Fruit fly (Drosophila melanogaster) whole organism, embryonic: ENCODE data around the gene Inx5.
A peak's percentile ranks its signal among the peaks of the same experiment; 100 is the strongest.

Experiments
- Bgb ChIP-seq: fragments of 200-800 bp; sonication (Bioruptor generic); IDR thresholded peaks from 2 replicates; pipeline ENCODE4 v1.3.6; 2022; ENCODE audit warnings: missing biosample characterization, missing genetic modification characterization; ENCODE audit not compliant: partially characterized antibody
- BtbVII ChIP-seq: fragments of 200-800 bp; sonication (Bioruptor generic); optimal IDR thresholded peaks from 3 replicates; lab custom pipeline; 2017; ENCODE audit warnings: missing biosample characterization, mild to moderate bottlenecking, missing genetic modification characterization
- CG10209 ChIP-seq: fragments of 200-800 bp; sonication (Bioruptor generic); optimal IDR thresholded peaks from 3 replicates; lab custom pipeline; 2017; ENCODE audit warnings: missing biosample characterization, mild to moderate bottlenecking, missing genetic modification characterization, missing genetic modification reagents
- CG11695 ChIP-seq: fragments of 200-800 bp; sonication (Bioruptor generic); IDR thresholded peaks from 3 replicates; pipeline ENCODE4 v1.3.6; 2022; ENCODE audit warnings: missing biosample characterization, missing genetic modification characterization
- CG17568 ChIP-seq: fragments of 200-800 bp; sonication (Bioruptor generic); optimal IDR thresholded peaks from 2 replicates; lab custom pipeline; 2018; ENCODE audit warnings: missing biosample characterization, mild to moderate bottlenecking, missing genetic modification characterization, moderate library complexity
- CG1832 ChIP-seq: fragments of 200-800 bp; sonication (Bioruptor generic); optimal IDR thresholded peaks from 2 replicates; lab custom pipeline; 2017; ENCODE audit warnings: missing biosample characterization, mild to moderate bottlenecking, missing genetic modification characterization, inconsistent platforms
- CG32767 ChIP-seq: fragments of 200-800 bp; sonication (Bioruptor generic); IDR thresholded peaks from 2 replicates; pipeline ENCODE4 v1.3.6; 2022; ENCODE audit warnings: missing biosample characterization, missing genetic modification characterization
- CG34376 ChIP-seq: fragments of 200-800 bp; sonication (Bioruptor generic); optimal IDR thresholded peaks from 2 replicates; lab custom pipeline; 2018; ENCODE audit warnings: missing biosample characterization, mild to moderate bottlenecking, missing genetic modification characterization
- CG3995 ChIP-seq: fragments of 200-800 bp; sonication (Bioruptor generic); optimal IDR thresholded peaks from 3 replicates; lab custom pipeline; 2016; ENCODE audit warnings: missing biosample characterization, missing genetic modification characterization
- CG5245 ChIP-seq: fragments of 200-800 bp; sonication (Bioruptor generic); optimal IDR thresholded peaks from 3 replicates; lab custom pipeline; 2016; ENCODE audit warnings: missing biosample characterization, missing genetic modification characterization
- CG6254 ChIP-seq: fragments of 200-800 bp; sonication (Bioruptor generic); optimal IDR thresholded peaks from 3 replicates; lab custom pipeline; 2017; ENCODE audit warnings: mild to moderate bottlenecking, missing biosample characterization, missing genetic modification reagents, missing genetic modification characterization
- CG6791 ChIP-seq: fragments of 200-800 bp; sonication (Bioruptor generic); IDR thresholded peaks from 3 replicates; pipeline ENCODE4 v1.3.6; 2022; ENCODE audit warnings: missing biosample characterization, missing genetic modification characterization; ENCODE audit not compliant: partially characterized antibody
- CG7987 ChIP-seq: fragments of 200-800 bp; sonication (Bioruptor generic); optimal IDR thresholded peaks from 2 replicates; lab custom pipeline; 2018; ENCODE audit warnings: missing biosample characterization, mild to moderate bottlenecking, missing genetic modification characterization, moderate library complexity
- CG9932 ChIP-seq: fragments of 200-800 bp; sonication (Bioruptor generic); IDR thresholded peaks from 2 replicates; pipeline ENCODE4 v1.3.6; 2022; ENCODE audit warnings: missing biosample characterization, missing genetic modification characterization
- Camta ChIP-seq: fragments of 200-800 bp; sonication (Bioruptor generic); optimal IDR thresholded peaks from 2 replicates; lab custom pipeline; 2016; ENCODE audit warnings: missing biosample characterization, missing genetic modification characterization
- GATAe ChIP-seq: fragments of 200-800 bp; sonication (Bioruptor generic); conservative IDR thresholded peaks from 2 replicates; pipeline ENCODE4 v1.3.6; 2022; ENCODE audit warnings: missing biosample characterization, missing genetic modification characterization
- HLH54F ChIP-seq: fragments of 200-800 bp; sonication (Bioruptor generic); optimal IDR thresholded peaks from 3 replicates; lab custom pipeline; 2016; ENCODE audit warnings: missing biosample characterization, missing genetic modification characterization
- Lpt ChIP-seq: fragments of >200 bp; optimal IDR thresholded peaks from 2 replicates; lab custom pipeline; 2018; ENCODE audit warnings: missing biosample characterization, missing genetic modification characterization
- MBD-R2 ChIP-seq: fragments of 200-800 bp; sonication (Bioruptor generic); IDR thresholded peaks from 2 replicates; pipeline ENCODE4 v1.3.6; 2022; ENCODE audit warnings: missing biosample characterization, missing genetic modification characterization
- MTF-1 ChIP-seq: fragments of 200-800 bp; sonication (Bioruptor generic); optimal IDR thresholded peaks from 2 replicates; lab custom pipeline; 2018; ENCODE audit warnings: missing biosample characterization, mild to moderate bottlenecking, missing genetic modification characterization, borderline replicate concordance
- Meics ChIP-seq: fragments of 200-800 bp; sonication (Bioruptor generic); optimal IDR thresholded peaks from 2 replicates; lab custom pipeline; 2017; ENCODE audit warnings: missing biosample characterization, mild to moderate bottlenecking, missing genetic modification characterization
- Mrtf ChIP-seq: fragments of 200-800 bp; sonication (Bioruptor generic); IDR thresholded peaks from 3 replicates; pipeline ENCODE4 v1.3.6; 2022; ENCODE audit warnings: missing biosample characterization, missing genetic modification characterization
- Oli ChIP-seq: fragments of 200-800 bp; sonication (Bioruptor generic); optimal IDR thresholded peaks from 2 replicates; lab custom pipeline; 2018; ENCODE audit warnings: missing biosample characterization, mild to moderate bottlenecking, missing genetic modification characterization, moderate library complexity
- Stat92E ChIP-seq, 3 experiments: fragments of >200 bp in 2 of 3; fragments of 200-800 bp in 1 of 3; sonication (Bioruptor generic) in 1 of 3; optimal IDR thresholded peaks; 2 replicates each; lab custom pipeline; 2017 to 2019; ENCODE audit warnings: missing biosample characterization in 3 of 3, missing genetic modification characterization in 3 of 3, mild to moderate bottlenecking in 1 of 3, moderate library complexity in 1 of 3
- bowl ChIP-seq: fragments of 200-800 bp; sonication (Bioruptor generic); IDR thresholded peaks from 2 replicates; pipeline ENCODE4 v1.3.6; 2022; ENCODE audit warnings: missing biosample characterization, missing genetic modification characterization
- chinmo ChIP-seq: fragments of 200-800 bp; sonication (Bioruptor generic); IDR thresholded peaks from 4 replicates; pipeline ENCODE4 v1.3.6; 2022; ENCODE audit warnings: missing biosample characterization, missing genetic modification characterization; ENCODE audit not compliant: partially characterized antibody
- croc ChIP-seq: fragments of 200-800 bp; sonication (Bioruptor generic); conservative IDR thresholded peaks from 3 replicates; pipeline ENCODE4 v1.3.6; 2022; ENCODE audit warnings: missing biosample characterization, missing genetic modification characterization
- dysf ChIP-seq: fragments of 200-800 bp; sonication (Bioruptor generic); IDR thresholded peaks from 3 replicates; pipeline ENCODE4 v1.3.6; 2022; ENCODE audit warnings: missing biosample characterization, missing genetic modification characterization
- ems ChIP-seq: fragments of 200-800 bp; sonication (Bioruptor generic); optimal IDR thresholded peaks from 3 replicates; lab custom pipeline; 2016; ENCODE audit warnings: missing biosample characterization, missing genetic modification characterization
- eyg ChIP-seq: fragments of 200-800 bp; sonication (Bioruptor generic); optimal IDR thresholded peaks from 3 replicates; lab custom pipeline; 2016; ENCODE audit warnings: missing biosample characterization, missing genetic modification characterization
- fd96Cb ChIP-seq: fragments of 200-800 bp; sonication (Bioruptor generic); optimal IDR thresholded peaks from 2 replicates; lab custom pipeline; 2018; ENCODE audit warnings: missing biosample characterization, mild to moderate bottlenecking, missing genetic modification characterization, moderate library complexity
- fu2 ChIP-seq: fragments of 200-800 bp; sonication (Bioruptor generic); optimal IDR thresholded peaks from 2 replicates; lab custom pipeline; 2016; ENCODE audit warnings: missing biosample characterization, missing genetic modification characterization
- her ChIP-seq: fragments of 200-800 bp; sonication (Bioruptor generic); optimal IDR thresholded peaks from 2 replicates; lab custom pipeline; 2016; ENCODE audit warnings: missing biosample characterization, missing genetic modification characterization
- inv ChIP-seq: fragments of 200-800 bp; sonication (Bioruptor generic); IDR thresholded peaks from 2 replicates; pipeline ENCODE4 v1.3.6; 2022; ENCODE audit warnings: missing biosample characterization, missing genetic modification characterization; ENCODE audit not compliant: partially characterized antibody
- lab ChIP-seq: fragments of 200-800 bp; sonication (Bioruptor generic); optimal IDR thresholded peaks from 3 replicates; lab custom pipeline; 2017; ENCODE audit warnings: missing biosample characterization, missing genetic modification characterization, mild to moderate bottlenecking, moderate library complexity, missing genetic modification reagents
- lmd ChIP-seq: fragments of 200-800 bp; sonication (Bioruptor generic); IDR thresholded peaks from 2 replicates; pipeline ENCODE4 v1.3.6; 2022; ENCODE audit warnings: missing biosample characterization, missing genetic modification characterization
- lola ChIP-seq, 3 experiments: fragments of >200 bp in 2 of 3; fragments of 200-800 bp in 1 of 3; sonication (Bioruptor generic) in 1 of 3; optimal IDR thresholded peaks; 2 replicates each; lab custom pipeline; 2017 to 2019; ENCODE audit warnings: missing biosample characterization in 3 of 3, missing genetic modification characterization in 3 of 3, mild to moderate bottlenecking in 1 of 3, moderate library complexity in 1 of 3
- mld ChIP-seq: fragments of 200-800 bp; sonication (Bioruptor generic); IDR thresholded peaks from 3 replicates; pipeline ENCODE4 v1.3.6; 2022; ENCODE audit warnings: missing biosample characterization, missing genetic modification characterization; ENCODE audit not compliant: partially characterized antibody
- nom ChIP-seq: fragments of 200-800 bp; sonication (Bioruptor generic); optimal IDR thresholded peaks from 2 replicates; lab custom pipeline; 2017; ENCODE audit warnings: missing biosample characterization, missing genetic modification characterization, mild to moderate bottlenecking, moderate library complexity, missing genetic modification reagents
- ranshi ChIP-seq: fragments of 200-800 bp; sonication (Bioruptor generic); IDR thresholded peaks from 2 replicates; pipeline ENCODE4 v1.3.6; 2022; ENCODE audit warnings: missing biosample characterization, missing genetic modification characterization
- repo ChIP-seq: fragments of 200-800 bp; sonication (Bioruptor generic); optimal IDR thresholded peaks from 2 replicates; lab custom pipeline; 2016; ENCODE audit warnings: missing biosample characterization, missing genetic modification characterization
- sima ChIP-seq: fragments of 200-800 bp; sonication (Bioruptor generic); optimal IDR thresholded peaks from 2 replicates; lab custom pipeline; 2016; ENCODE audit warnings: missing biosample characterization, missing genetic modification characterization
- stwl ChIP-seq: fragments of 200-800 bp; sonication (Bioruptor generic); optimal IDR thresholded peaks from 3 replicates; lab custom pipeline; 2018; ENCODE audit warnings: missing biosample characterization, mild to moderate bottlenecking, missing genetic modification characterization, moderate library complexity
- trem ChIP-seq: fragments of 200-800 bp; optimal IDR thresholded peaks from 3 replicates; lab custom pipeline; 2019; ENCODE audit warnings: missing biosample characterization, mild to moderate bottlenecking, missing genetic modification characterization, moderate library complexity
- trh ChIP-seq: fragments of 200-800 bp; sonication (Bioruptor generic); optimal IDR thresholded peaks from 2 replicates; lab custom pipeline; 2016; ENCODE audit warnings: missing biosample characterization, missing genetic modification characterization
- ttk ChIP-seq: fragments of 200-800 bp; sonication (Bioruptor generic); IDR thresholded peaks from 2 replicates; pipeline ENCODE4 v2.1.2; 2022; ENCODE audit warnings: missing biosample characterization, missing genetic modification characterization
- twi ChIP-seq: fragments of 200-800 bp; optimal IDR thresholded peaks from 2 replicates; lab custom pipeline; 2019; ENCODE audit warnings: missing biosample characterization, mild to moderate bottlenecking, missing genetic modification characterization, moderate library complexity
- vfl ChIP-seq: fragments of 200-800 bp; sonication (Bioruptor generic); optimal IDR thresholded peaks from 2 replicates; lab custom pipeline; 2016; ENCODE audit warnings: missing biosample characterization, missing genetic modification characterization
- vvl ChIP-seq: fragments of 200-800 bp; sonication (Bioruptor generic); IDR thresholded peaks from 2 replicates; pipeline ENCODE4 v1.3.6; 2022; ENCODE audit warnings: missing biosample characterization, missing genetic modification characterization
- wdn ChIP-seq: fragments of 200-800 bp; sonication (Bioruptor generic); IDR thresholded peaks from 2 replicates; pipeline ENCODE4 v1.3.6; 2022; ENCODE audit warnings: missing biosample characterization, missing genetic modification characterization
- zen2 ChIP-seq: fragments of 200-800 bp; sonication (Bioruptor generic); IDR thresholded peaks from 3 replicates; pipeline ENCODE4 v1.3.6; 2022; ENCODE audit warnings: missing biosample characterization, missing genetic modification characterization; ENCODE audit not compliant: partially characterized antibody

Inx5 gene

dm6 chrX:19159942-19160341 is 10.7 kb downstream of the Inx5 start (continued):
- no peak for TF ChIP-seq inv (GFP tag; lab: Robert Waterston, UW)
- TF ChIP-seq ems: no peak
- TF ChIP-seq eyg (GFP tag; lab: Kevin White, UChicago): no peak
- TF ChIP-seq CG32767 (GFP tag; lab: Robert Waterston, UW): no peak
- TF ChIP-seq dysf (GFP tag; lab: Robert Waterston, UW): no peak
- TF ChIP-seq CG9932 (GFP tag; lab: Robert Waterston, UW): no peak
- no peak for TF ChIP-seq mld (GFP tag; lab: Robert Waterston, UW)
- no peak for TF ChIP-seq CG1832
- peak; percentile 6 for TF ChIP-seq fd96Cb (tag; lab: Kevin White, UChicago)
- peak in 1 of 3 experiments; percentile 48 for TF ChIP-seq lola (GFP tag; optimal IDR thresholded peaks at IDR 0.05; lab: Kevin White, UChicago)
- TF ChIP-seq chinmo (GFP tag; lab: Robert Waterston, UW): no peak
- no peak; the same call in 2 of the 3 replicates for TF ChIP-seq croc (GFP tag; lab: Robert Waterston, UW)
- no peak for TF ChIP-seq Mrtf (GFP tag; lab: Robert Waterston, UW)
- TF ChIP-seq CG11695 (GFP tag; lab: Robert Waterston, UW): no peak
- TF ChIP-seq Lpt (GFP tag; lab: Kevin White, UChicago): no peak
- TF ChIP-seq ranshi: no peak
- no peak for TF ChIP-seq CG6254 (GFP tag; lab: Kevin White, UChicago)
- TF ChIP-seq wdn (GFP tag; lab: Robert Waterston, UW): no peak
- TF ChIP-seq vfl (GFP tag; lab: Kevin White, UChicago): no peak
- no peak for TF ChIP-seq HLH54F (GFP tag; lab: Kevin White, UChicago)
- no peak for TF ChIP-seq CG7987 (GFP tag; lab: Kevin White, UChicago)
- TF ChIP-seq CG17568 (GFP tag; lab: Kevin White, UChicago): no peak
- TF ChIP-seq vvl (GFP tag; lab: Robert Waterston, UW): no peak
- TF ChIP-seq BtbVII (GFP tag; lab: Kevin White, UChicago): no peak
- no peak for TF ChIP-seq MBD-R2 (GFP tag; lab: Robert Waterston, UW)
- no peak for TF ChIP-seq Stat92E (GFP tag; optimal IDR thresholded peaks at IDR 0.05; lab: Kevin White, UChicago)
- no peak for TF ChIP-seq nom
- no peak for TF ChIP-seq CG3995 (GFP tag; lab: Kevin White, UChicago)
- no peak for TF ChIP-seq bowl (GFP tag; lab: Robert Waterston, UW)
- no peak for TF ChIP-seq Meics (GFP tag; lab: Kevin White, UChicago)
- no peak for TF ChIP-seq Camta
- TF ChIP-seq CG34376 (GFP tag; lab: Kevin White, UChicago): no peak
- TF ChIP-seq Bgb: no peak
- TF ChIP-seq twi: peak; percentile 22
- no peak for TF ChIP-seq CG5245 (GFP tag; lab: Kevin White, UChicago)
- TF ChIP-seq stwl (tag; lab: Kevin White, UChicago): no peak
- no peak for TF ChIP-seq lab (GFP tag; lab: Kevin White, UChicago)
- no peak for TF ChIP-seq ttk
- TF ChIP-seq lmd: no peak
- no peak for TF ChIP-seq repo (GFP tag; lab: Kevin White, UChicago)
- no peak for TF ChIP-seq sima
- no peak for TF ChIP-seq her (GFP tag; lab: Kevin White, UChicago)
- no peak for TF ChIP-seq fu2 (GFP tag; lab: Kevin White, UChicago)
- TF ChIP-seq GATAe: no peak
- TF ChIP-seq Oli: peak; percentile 1
- no peak for TF ChIP-seq CG6791 (GFP tag; lab: Robert Waterston, UW)
- TF ChIP-seq trem (tag; lab: Kevin White, UChicago): no peak
- no peak for TF ChIP-seq zen2
- no peak for TF ChIP-seq CG10209 (GFP tag; lab: Kevin White, UChicago)
- TF ChIP-seq trh (GFP tag; lab: Kevin White, UChicago): no peak
- no peak for TF ChIP-seq MTF-1 (GFP tag; lab: Kevin White, UChicago)
